Worm (Caenorhabditis elegans): Measurements from ENCODE around the gene C33F10.12.
"Not testable (repeated sequence)": the region's sequence is repeated elsewhere in the genome, so short reads cannot be mapped to it uniquely, and the experiment has no call there.

Gene C33F10.12

DNA sequence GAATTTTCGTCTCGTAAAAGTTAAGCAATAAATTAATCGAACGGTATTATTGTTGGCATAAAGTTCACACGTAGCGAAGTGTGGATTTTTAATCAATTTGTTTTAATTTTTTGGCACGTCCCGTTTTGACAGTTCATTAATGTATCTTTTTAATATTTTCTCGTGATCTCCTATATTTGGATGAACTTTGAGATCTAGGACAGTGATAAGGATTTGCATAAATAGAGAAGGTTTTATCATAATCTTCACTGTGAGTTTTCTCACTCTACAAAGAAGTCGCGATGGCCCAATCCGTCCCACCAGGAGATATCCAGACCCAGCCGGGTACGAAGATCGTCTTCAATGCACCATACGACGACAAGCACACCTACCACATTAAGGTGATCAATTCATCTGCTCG is 12.4 kb downstream of the C33F10.12 start, which contains the start of the genes C33F10.8 and msp-40:
TSS of gene C33F10.8 (minus strand) at position 101 of the 400 bp plus-strand sequence.
TSS of gene msp-40 (plus strand) at position 282 of the 400 bp plus-strand sequence.
- TF ChIP-seq K12H6.12 (tag; optimal IDR thresholded peaks at IDR 0.05); ceh-100 (GFP tag; IDR thresholded peaks at IDR 0.05); egl-18 (GFP tag; IDR thresholded peaks at IDR 0.05): not testable (repeated sequence)

DNA sequence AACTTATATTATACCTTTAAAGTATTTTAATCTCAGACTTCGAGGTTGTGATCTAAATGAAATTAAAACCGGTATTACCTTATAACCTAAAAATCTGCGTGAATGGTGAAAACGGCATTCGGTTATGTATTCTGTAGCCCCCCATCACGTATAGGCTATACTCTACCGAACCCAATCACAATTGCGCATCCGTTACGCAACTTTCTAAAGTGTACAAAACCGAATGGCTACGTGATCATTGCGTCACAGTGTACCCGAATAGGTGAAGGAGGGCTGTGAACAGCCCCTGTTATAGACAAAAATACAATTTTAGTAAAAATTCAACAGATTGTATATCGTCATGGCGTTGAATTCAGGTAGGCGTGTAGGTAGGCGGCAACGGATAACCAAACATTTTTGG is 14.9 kb downstream of the C33F10.12 start:
- no peak for TF ChIP-seq let-526 (GFP tag; IDR thresholded peaks at IDR 0.05)
- TF ChIP-seq chd-7 (tag; optimal IDR thresholded peaks at IDR 0.05), result no peak
- TF ChIP-seq ama-1 (optimal IDR thresholded peaks at IDR 0.05), result no peak
- TF ChIP-seq ama-1 (GFP tag; optimal IDR thresholded peaks at IDR 0.05), result no peak
- TF ChIP-seq cebp-1 (GFP tag; IDR thresholded peaks at IDR 0.05), result no peak
- no peak for TF ChIP-seq cebp-1 (tag; optimal IDR thresholded peaks at IDR 0.05)
- no peak for TF ChIP-seq F57A8.1 (GFP tag; optimal IDR thresholded peaks at IDR 0.05)
- no peak for TF ChIP-seq ztf-28 (GFP tag; IDR thresholded peaks at IDR 0.05)
- no peak for TF ChIP-seq zfh-2 (GFP tag; conservative IDR thresholded peaks at IDR 0.05)
- no peak for TF ChIP-seq ztf-3 (GFP tag; optimal IDR thresholded peaks at IDR 0.05)
- no peak for TF ChIP-seq die-1 (tag; optimal IDR thresholded peaks at IDR 0.05)
- TF ChIP-seq nfya-2 (GFP tag; IDR thresholded peaks at IDR 0.05), result no peak
- TF ChIP-seq B0336.3 (GFP tag; IDR thresholded peaks at IDR 0.05), result no peak
- TF ChIP-seq madf-3 (GFP tag; IDR thresholded peaks at IDR 0.05), result no peak
- no peak for TF ChIP-seq ztf-26 (tag; optimal IDR thresholded peaks at IDR 0.05)

DNA sequence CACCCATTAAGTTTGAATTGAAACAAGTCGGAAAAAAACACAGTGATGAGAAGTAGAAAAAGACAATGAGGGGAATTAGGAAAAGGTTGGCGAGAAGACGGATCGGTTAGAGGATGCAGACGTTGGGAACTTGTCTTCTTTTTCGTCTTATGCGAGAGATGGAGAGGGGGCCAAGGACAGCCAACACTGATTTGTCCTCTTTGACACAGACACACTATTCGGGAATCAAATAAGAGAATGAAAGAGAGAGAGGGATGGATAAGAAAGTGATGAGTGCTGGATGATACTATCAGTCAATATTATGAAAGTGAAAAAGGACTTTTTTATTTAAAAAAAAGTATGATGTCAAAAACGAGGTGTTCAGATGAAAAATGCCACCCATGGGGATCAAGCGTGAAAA is 15.8 kb downstream of the C33F10.12 start, which contains the start of gene lact-5:
TSS of gene lact-5 (minus strand) at position 1 of the 400 bp plus-strand sequence.
- TF ChIP-seq nhr-80 (tag; optimal IDR thresholded peaks at IDR 0.05), result no peak
- TF ChIP-seq T07F8.4 (tag; optimal IDR thresholded peaks at IDR 0.05), result no peak
- no peak for TF ChIP-seq attf-6 (GFP tag; IDR thresholded peaks at IDR 0.05)
- no peak for TF ChIP-seq zim-3 (tag; optimal IDR thresholded peaks at IDR 0.05)
- no peak for TF ChIP-seq Y53G8AR.9 (GFP tag; conservative IDR thresholded peaks at IDR 0.05)
- TF ChIP-seq ets-4 (GFP tag; optimal IDR thresholded peaks at IDR 0.05), result no peak
- TF ChIP-seq hmg-1.2 (GFP tag; IDR thresholded peaks at IDR 0.05), result no peak
- TF ChIP-seq snpc-3.4 (tag; optimal IDR thresholded peaks at IDR 0.05), result no peak
- no peak for TF ChIP-seq die-1 (tag; optimal IDR thresholded peaks at IDR 0.05)
- TF ChIP-seq hmg-20 (GFP tag; IDR thresholded peaks at IDR 0.05), result no peak
- no peak for TF ChIP-seq snpc-4 (GFP tag; optimal IDR thresholded peaks at IDR 0.05)
- no peak for TF ChIP-seq snpc-4 (tag; optimal IDR thresholded peaks at IDR 0.05)
- TF ChIP-seq ztf-22 (GFP tag; optimal IDR thresholded peaks at IDR 0.05), result no peak
- TF ChIP-seq attf-3 (GFP tag; conservative IDR thresholded peaks at IDR 0.05), result no peak
- TF ChIP-seq ceh-79 (tag; optimal IDR thresholded peaks at IDR 0.05), result no peak
- TF ChIP-seq ztf-3 (GFP tag; optimal IDR thresholded peaks at IDR 0.05), result no peak
- no peak for TF ChIP-seq mel-28 (tag; optimal IDR thresholded peaks at IDR 0.05; ENCODE audit: borderline replicate concordance)
- no peak for TF ChIP-seq mes-4 (tag; optimal IDR thresholded peaks at IDR 0.05)

DNA sequence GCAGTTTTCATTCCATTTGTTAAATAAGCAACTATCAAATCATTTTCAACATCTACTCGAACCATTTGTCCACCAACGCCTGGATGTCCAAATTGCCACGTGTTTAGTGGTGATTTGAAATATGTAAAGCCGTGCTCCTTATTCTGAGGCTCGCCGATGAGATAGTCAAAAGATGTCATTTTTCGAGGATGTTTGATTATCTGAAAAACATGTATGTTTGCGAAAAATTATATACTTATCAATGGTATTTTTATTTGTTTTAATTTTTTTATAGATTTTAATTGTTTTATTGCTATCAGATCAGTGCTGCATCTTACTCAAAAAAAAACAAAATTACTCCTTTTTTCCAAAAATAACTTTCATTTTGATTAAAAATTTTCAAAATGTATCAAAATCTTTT is 18.8 kb downstream of the C33F10.12 start:
- TF ChIP-seq F55B11.4 (tag; optimal IDR thresholded peaks at IDR 0.05; ENCODE audit: borderline replicate concordance, insufficient read depth) (no peak), B0035.1 (tag; optimal IDR thresholded peaks at IDR 0.05) (no peak), fkh-3 (tag; optimal IDR thresholded peaks at IDR 0.05) (no peak), ceh-79 (tag; optimal IDR thresholded peaks at IDR 0.05) (no peak), ztf-18 (tag; optimal IDR thresholded peaks at IDR 0.05) (no peak), chd-7 (tag; optimal IDR thresholded peaks at IDR 0.05) (no peak), let-607 (tag; optimal IDR thresholded peaks at IDR 0.05) (no peak), repo-1 (tag; optimal IDR thresholded peaks at IDR 0.05) (no peak)
